Fruit fly (Drosophila melanogaster): Measurements from ENCODE around the gene CG5321.

The CG5321 gene

DNA sequence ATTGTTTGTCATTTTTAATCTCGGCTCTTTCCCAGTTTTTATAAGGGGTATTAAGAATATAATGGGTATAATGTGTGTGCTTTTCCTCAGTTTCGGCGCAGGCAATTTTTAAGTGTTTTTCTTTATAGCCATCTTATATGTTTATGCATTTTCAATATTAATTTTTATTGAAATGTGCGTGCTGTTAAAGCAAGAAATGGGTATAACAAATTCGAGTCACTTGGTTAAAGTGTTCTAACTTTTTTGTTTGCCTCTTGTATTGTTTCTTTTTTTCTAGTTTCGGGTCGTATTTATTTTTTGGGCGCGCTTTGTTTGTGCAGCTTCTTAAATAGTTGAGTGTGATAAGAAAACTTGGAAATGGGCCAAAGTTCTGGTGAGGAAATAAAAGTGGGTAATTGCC lies 46.2 kb upstream of the CG5321 start (continued):
- TF ChIP-seq Aef1 (GFP tag; IDR thresholded peaks at IDR 0.05) (no peak; the same call in 1 of the 3 replicates), jumu (GFP tag; optimal IDR thresholded peaks at IDR 0.05) (peak; percentile 28), Trl (optimal IDR thresholded peaks at IDR 0.05) (no peak), Trl (GFP tag; optimal IDR thresholded peaks at IDR 0.05) (peak; percentile 55), CG8944 (GFP tag; optimal IDR thresholded peaks at IDR 0.05) (peak; percentile 51), Usf (GFP tag; optimal IDR thresholded peaks at IDR 0.05) (peak; percentile 16), ATbp (GFP tag; optimal IDR thresholded peaks at IDR 0.05) (peak; percentile 85), tgo (GFP tag; IDR thresholded peaks at IDR 0.05) (0 out of 3 replicates have a peak, but pooled peaks have one; percentile 40), Bdp1 (GFP tag; optimal IDR thresholded peaks at IDR 0.05) (peak; percentile 40), CHES-1-like (GFP tag; optimal IDR thresholded peaks at IDR 0.05) (no peak), Lhr (GFP tag; optimal IDR thresholded peaks at IDR 0.05) (peak; percentile 40), CG2875 (GFP tag; optimal IDR thresholded peaks at IDR 0.05) (peak; percentile 77), CG15269 (tag; optimal IDR thresholded peaks at IDR 0.05) (peak; percentile 48), Dfd (GFP tag; optimal IDR thresholded peaks at IDR 0.05) (no peak), CG10366 (GFP tag; IDR thresholded peaks at IDR 0.05) (peak; percentile 50), CG12299 (tag; optimal IDR thresholded peaks at IDR 0.05) (peak; percentile 45), CG11398 (GFP tag; optimal IDR thresholded peaks at IDR 0.05) (peak; percentile 47), CG5180 (GFP tag; optimal IDR thresholded peaks at IDR 0.05) (peak; percentile 23), scrt (GFP tag; optimal IDR thresholded peaks at IDR 0.05) (peak; percentile 14), pros (GFP tag; optimal IDR thresholded peaks at IDR 0.05) (no peak), CoRest (tag; optimal IDR thresholded peaks at IDR 0.05) (peak; percentile 52), ac (GFP tag; optimal IDR thresholded peaks at IDR 0.05) (no peak), CG6765 (GFP tag; optimal IDR thresholded peaks at IDR 0.05) (no peak), dpn (GFP tag; optimal IDR thresholded peaks at IDR 0.05) (peak; percentile 31 to 55), ssp (GFP tag; IDR thresholded peaks at IDR 0.05) (0 out of 2 replicates have a peak, but pooled peaks have one; percentile 10), da (GFP tag; optimal IDR thresholded peaks at IDR 0.05) (no peak)

DNA sequence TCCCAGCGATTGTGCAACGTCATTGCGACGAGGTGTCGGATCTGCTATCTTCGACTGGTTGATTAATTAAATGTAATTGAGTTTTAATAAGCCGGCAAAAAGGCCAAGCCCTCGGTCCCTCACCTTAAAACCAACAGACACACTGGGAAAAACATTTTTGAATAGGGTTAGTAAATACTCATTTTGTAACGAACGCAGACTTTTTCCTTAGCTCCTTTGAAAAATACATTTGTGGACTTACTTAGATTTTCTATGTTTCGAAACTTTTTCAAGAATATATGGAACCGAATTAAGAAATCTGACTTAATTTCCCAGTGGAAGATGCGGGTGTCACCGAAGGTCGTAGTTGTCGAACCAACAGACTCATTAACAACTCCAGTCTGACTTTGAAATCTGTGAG lies 45.1 kb upstream of the CG5321 start:
- TF ChIP-seq org-1 (GFP tag; optimal IDR thresholded peaks at IDR 0.05) (no peak), Hr3 (GFP tag; optimal IDR thresholded peaks at IDR 0.05) (no peak), CG4730 (GFP tag; IDR thresholded peaks at IDR 0.05) (peak; percentile 25; the same call in 1 of the 2 replicates), fd3F (GFP tag; optimal IDR thresholded peaks at IDR 0.05) (no peak), Rfx (GFP tag; IDR thresholded peaks at IDR 0.05) (peak; percentile 26; the same call in 1 of the 2 replicates), Oaz (GFP tag; IDR thresholded peaks at IDR 0.05) (peak; percentile 64), CG2678 (tag; optimal IDR thresholded peaks at IDR 0.05) (no peak), ci (GFP tag; IDR thresholded peaks at IDR 0.05) (peak; percentile 52; the same call in 2 of the 3 replicates), Med (GFP tag) (no peak), ap (GFP tag; IDR thresholded peaks at IDR 0.05) (peak; percentile 40; the same call in 1 of the 2 replicates), sob (GFP tag; IDR thresholded peaks at IDR 0.05) (peak; percentile 30; the same call in 1 of the 2 replicates), sqz (GFP tag; optimal IDR thresholded peaks at IDR 0.05) (no peak), CG17328 (GFP tag; IDR thresholded peaks at IDR 0.05) (peak; percentile 58; the same call in 1 of the 2 replicates), sisA (GFP tag; IDR thresholded peaks at IDR 0.05) (peak; percentile 64), kni (GFP tag; optimal IDR thresholded peaks at IDR 0.05) (no peak), az2 (GFP tag; optimal IDR thresholded peaks at IDR 0.05) (no peak), btn (GFP tag; optimal IDR thresholded peaks at IDR 0.05) (no peak), CG13894 (tag; optimal IDR thresholded peaks at IDR 0.05) (no peak), Xrp1 (GFP tag; IDR thresholded peaks at IDR 0.05) (peak; percentile 63), C15 (GFP tag; IDR thresholded peaks at IDR 0.05) (no peak), Atf-2 (GFP tag; optimal IDR thresholded peaks at IDR 0.05) (no peak), lola (GFP tag; optimal IDR thresholded peaks at IDR 0.05) (no peak), CG32772 (GFP tag; IDR thresholded peaks at IDR 0.05) (peak; percentile 31; the same call in 1 of the 2 replicates), klu (GFP tag; IDR thresholded peaks at IDR 0.05) (peak; percentile 17; the same call in 1 of the 2 replicates), gce (GFP tag; IDR thresholded peaks at IDR 0.05) (no peak), CG15073 (GFP tag; optimal IDR thresholded peaks at IDR 0.05) (no peak), Atf6 (GFP tag; IDR thresholded peaks at IDR 0.05) (peak; percentile 10; the same call in 1 of the 2 replicates)

Measured in whole organism, embryonic.